Fruit fly (Drosophila melanogaster): ENCODE results near the gene CG43844.
A peak's percentile ranks its signal among the peaks of the same experiment; 100 is the strongest.

CG43844 gene

dm6 chr3R:21848987-21849442 is 40.3 kb upstream of the CG43844 start (continued):
- TF ChIP-seq Hr51 (GFP tag; optimal IDR thresholded peaks at IDR 0.05), result peak; percentile 13 to 81
- no peak for TF ChIP-seq bowl (GFP tag; IDR thresholded peaks at IDR 0.05)
- TF ChIP-seq peb (GFP tag; IDR thresholded peaks at IDR 0.05), result no peak
- no peak for TF ChIP-seq hth (optimal IDR thresholded peaks at IDR 0.05)
- TF ChIP-seq Sox102F (GFP tag; optimal IDR thresholded peaks at IDR 0.05), result peak; percentile 65
- TF ChIP-seq CG18476 (GFP tag; optimal IDR thresholded peaks at IDR 0.05), result peak; percentile 62
- TF ChIP-seq cwo (GFP tag; optimal IDR thresholded peaks at IDR 0.05), result peak; percentile 36
- TF ChIP-seq aop (GFP tag; IDR thresholded peaks at IDR 0.05), result no peak
- TF ChIP-seq CG14667 (GFP tag; IDR thresholded peaks at IDR 0.05), result peak; percentile 32; the same call in 1 of the 2 replicates
- peak; percentile 15 for TF ChIP-seq Dek (tag; optimal IDR thresholded peaks at IDR 0.05)
- no peak for TF ChIP-seq Taf1 (GFP tag; IDR thresholded peaks at IDR 0.05)
- no peak for TF ChIP-seq cg (GFP tag; optimal IDR thresholded peaks at IDR 0.05)
- TF ChIP-seq CG7372 (GFP tag; IDR thresholded peaks at IDR 0.05), result no peak
- 0 out of 2 replicates have a peak, but pooled peaks have one; percentile 37 for TF ChIP-seq H2.0 (GFP tag; IDR thresholded peaks at IDR 0.05)
- peak; percentile 14 for TF ChIP-seq Bteb2 (GFP tag; optimal IDR thresholded peaks at IDR 0.05)
- peak; percentile 57 for TF ChIP-seq Camta (GFP tag; optimal IDR thresholded peaks at IDR 0.05)
- no peak for TF ChIP-seq CG31388 (GFP tag; optimal IDR thresholded peaks at IDR 0.05)
- no peak for TF ChIP-seq CG9215 (GFP tag; IDR thresholded peaks at IDR 0.05)
- peak; percentile 45 for TF ChIP-seq ind (GFP tag; optimal IDR thresholded peaks at IDR 0.05)
- peak; percentile 56 for TF ChIP-seq CG18599 (GFP tag; optimal IDR thresholded peaks at IDR 0.05)
- TF ChIP-seq CG17912 (GFP tag; optimal IDR thresholded peaks at IDR 0.05), result no peak
- TF ChIP-seq Nf-YA (GFP tag; IDR thresholded peaks at IDR 0.05), result no peak
- peak; percentile 65 for TF ChIP-seq CG6254 (GFP tag; optimal IDR thresholded peaks at IDR 0.05)
- TF ChIP-seq jigr1 (GFP tag; IDR thresholded peaks at IDR 0.05), result no peak
- TF ChIP-seq Deaf1 (tag; optimal IDR thresholded peaks at IDR 0.05), result peak; percentile 29
- peak; percentile 51 for TF ChIP-seq Atf-2 (GFP tag; optimal IDR thresholded peaks at IDR 0.05)
- TF ChIP-seq CG17359 (tag; optimal IDR thresholded peaks at IDR 0.05), result peak; percentile 67
- peak; percentile 47 for TF ChIP-seq CG12942 (GFP tag; optimal IDR thresholded peaks at IDR 0.05)
- peak; percentile 55 for TF ChIP-seq CG33213 (GFP tag; optimal IDR thresholded peaks at IDR 0.05)
- TF ChIP-seq CG14860 (GFP tag; IDR thresholded peaks at IDR 0.05; ENCODE audit: partially characterized antibody), result no peak
- TF ChIP-seq ham (GFP tag; IDR thresholded peaks at IDR 0.05), result no peak
- no peak for TF ChIP-seq toy (GFP tag; IDR thresholded peaks at IDR 0.05)
- no peak for TF ChIP-seq CG4707 (GFP tag; optimal IDR thresholded peaks at IDR 0.05)
- no peak for TF ChIP-seq CG11456 (GFP tag; IDR thresholded peaks at IDR 0.05)
- TF ChIP-seq HLH54F (GFP tag; optimal IDR thresholded peaks at IDR 0.05), result peak; percentile 32
- no peak for TF ChIP-seq shn (GFP tag; optimal IDR thresholded peaks at IDR 0.05)
- TF ChIP-seq CG4404 (GFP tag; IDR thresholded peaks at IDR 0.05), result peak; percentile 53
- TF ChIP-seq CG12071 (GFP tag; optimal IDR thresholded peaks at IDR 0.05), result peak; percentile 8
- TF ChIP-seq CG7963 (GFP tag; IDR thresholded peaks at IDR 0.05; ENCODE audit: partially characterized antibody), result no peak
- no peak for TF ChIP-seq Poxn (GFP tag; IDR thresholded peaks at IDR 0.05)
- peak; percentile 46 for TF ChIP-seq yki (optimal IDR thresholded peaks at IDR 0.05)
- no peak for TF ChIP-seq tll (GFP tag; optimal IDR thresholded peaks at IDR 0.05)
- peak; percentile 90 for TF ChIP-seq nom (GFP tag; optimal IDR thresholded peaks at IDR 0.05)
- no peak for TF ChIP-seq rib (GFP tag; IDR thresholded peaks at IDR 0.05)
- peak; percentile 61 for TF ChIP-seq CG15269 (tag; optimal IDR thresholded peaks at IDR 0.05)
- peak; percentile 9 for TF ChIP-seq btn (GFP tag; optimal IDR thresholded peaks at IDR 0.05)
- TF ChIP-seq Dip3 (GFP tag; optimal IDR thresholded peaks at IDR 0.05), result peak; percentile 32
- peak; percentile 61 for TF ChIP-seq CG8359 (GFP tag; optimal IDR thresholded peaks at IDR 0.05; ENCODE audit: borderline replicate concordance)
- no peak for TF ChIP-seq YL-1 (GFP tag; optimal IDR thresholded peaks at IDR 0.05)
- peak; percentile 26 for TF ChIP-seq CG4854 (GFP tag; optimal IDR thresholded peaks at IDR 0.05)
- TF ChIP-seq grau (tag; optimal IDR thresholded peaks at IDR 0.05), result peak; percentile 66

Data from whole organism, embryonic.